Worm (Caenorhabditis elegans) whole organism, young adult: ENCODE results near the gene F54H5.3.
A peak's percentile ranks its signal among the peaks of the same experiment; 100 is the strongest.

Source experiments
- C06A6.2 ChIP-seq: fragments of 200-800 bp; sonication (Bioruptor generic); conservative IDR thresholded peaks from 2 replicates; pipeline ENCODE4 v1.3.6; 2022; ENCODE audit warnings: missing genetic modification characterization, missing compliant biosample characterization
- F10E7.11 ChIP-seq: sonication (generic microtip); optimal IDR thresholded peaks from 2 replicates; lab custom pipeline; 2017; ENCODE audit warnings: mild to moderate bottlenecking, missing genetic modification characterization, moderate library complexity, missing compliant biosample characterization
- F22D6.2 ChIP-seq: sonication (generic microtip); optimal IDR thresholded peaks from 2 replicates; lab custom pipeline; 2016; ENCODE audit warnings: mild to moderate bottlenecking, missing genetic modification characterization, missing compliant biosample characterization
- F23B12.7 ChIP-seq: sonication (generic microtip); optimal IDR thresholded peaks from 2 replicates; lab custom pipeline; 2017; ENCODE audit warnings: missing genetic modification characterization, mild to moderate bottlenecking, missing compliant biosample characterization, antibody characterized with exemption, moderate library complexity; ENCODE audit not compliant: insufficient read depth
- F37B4.10 ChIP-seq: fragments of 200-800 bp; sonication (Bioruptor generic); IDR thresholded peaks from 2 replicates; pipeline ENCODE4 v1.3.6; 2022; ENCODE audit warnings: missing genetic modification characterization, missing compliant biosample characterization
- K11D2.4 ChIP-seq: fragments of 200-800 bp; sonication (Bioruptor generic); IDR thresholded peaks from 2 replicates; pipeline ENCODE4 v1.3.6; 2022; ENCODE audit warnings: missing genetic modification reagents, missing genetic modification characterization, missing compliant biosample characterization
- T26A5.8 ChIP-seq: sonication (generic microtip); optimal IDR thresholded peaks from 2 replicates; lab custom pipeline; 2016; ENCODE audit warnings: missing genetic modification characterization, missing compliant biosample characterization
- Y53F4B.3 ChIP-seq: fragments of 200-800 bp; sonication (Bioruptor generic); IDR thresholded peaks from 2 replicates; pipeline ENCODE4 v1.3.6; 2022; ENCODE audit warnings: missing genetic modification reagents, missing genetic modification characterization, missing compliant biosample characterization
- Y53G8AR.9 ChIP-seq: fragments of 200-800 bp; sonication (Bioruptor generic); conservative IDR thresholded peaks from 2 replicates; pipeline ENCODE4 v1.3.6; 2022; ENCODE audit warnings: missing genetic modification reagents, missing genetic modification characterization, missing compliant biosample characterization
- Y67H2A.10 ChIP-seq: fragments of 200-800 bp; sonication (Bioruptor generic); conservative IDR thresholded peaks from 2 replicates; pipeline ENCODE4 v1.3.6; 2022; ENCODE audit warnings: missing genetic modification reagents, missing genetic modification characterization, missing compliant biosample characterization
- akir-1 ChIP-seq: fragments of 200-800 bp; sonication (Bioruptor generic); optimal IDR thresholded peaks from 2 replicates; lab custom pipeline; 2018; ENCODE audit warnings: mild to moderate bottlenecking, missing genetic modification characterization, moderate library complexity, missing compliant biosample characterization
- aptf-3 ChIP-seq: fragments of 200-800 bp; sonication (Bioruptor generic); IDR thresholded peaks from 2 replicates; pipeline ENCODE4 v1.3.6; 2022; ENCODE audit warnings: missing genetic modification characterization, missing compliant biosample characterization
- atf-7 ChIP-seq: sonication (generic microtip); optimal IDR thresholded peaks from 2 replicates; lab custom pipeline; 2017; ENCODE audit warnings: mild to moderate bottlenecking, missing genetic modification characterization, missing compliant biosample characterization
- attf-5 ChIP-seq: fragments of 200-800 bp; sonication (Bioruptor generic); optimal IDR thresholded peaks from 2 replicates; lab custom pipeline; 2018; ENCODE audit warnings: mild to moderate bottlenecking, missing genetic modification characterization, missing compliant biosample characterization
- attf-6 ChIP-seq: fragments of 200-800 bp; sonication (Bioruptor generic); IDR thresholded peaks from 2 replicates; pipeline ENCODE4 v1.3.6; 2022; ENCODE audit warnings: missing genetic modification reagents, missing genetic modification characterization, missing compliant biosample characterization
- ccch-3 ChIP-seq: fragments of 200-800 bp; sonication (Bioruptor generic); optimal IDR thresholded peaks from 2 replicates; lab custom pipeline; 2018; ENCODE audit warnings: mild to moderate bottlenecking, missing genetic modification characterization, missing compliant biosample characterization
- cebp-1 ChIP-seq, 2 experiments: fragments of 200-800 bp in 1 of 2; sonication (Bioruptor generic) in 1 of 2; sonication (generic microtip) in 1 of 2; IDR thresholded peaks in 1 of 2; optimal IDR thresholded peaks in 1 of 2; 2 replicates each; pipeline versions ENCODE4 v1.3.6 to Lab custom; 2017 to 2022; ENCODE audit warnings: missing compliant biosample characterization in 2 of 2, missing genetic modification characterization in 2 of 2, mild to moderate bottlenecking in 1 of 2, missing genetic modification reagents in 1 of 2, moderate library complexity in 1 of 2
- ceh-40 ChIP-seq: fragments of 200-800 bp; sonication (Bioruptor generic); IDR thresholded peaks from 2 replicates; pipeline ENCODE4 v1.3.6; 2022; ENCODE audit warnings: missing genetic modification characterization, missing compliant biosample characterization
- egl-44 ChIP-seq: fragments of 200-800 bp; sonication (Bioruptor generic); IDR thresholded peaks from 2 replicates; pipeline ENCODE4 v1.3.6; 2022; ENCODE audit warnings: missing genetic modification reagents, missing genetic modification characterization, missing compliant biosample characterization
- ets-4 ChIP-seq: fragments of 200-800 bp; sonication (Bioruptor generic); optimal IDR thresholded peaks from 2 replicates; lab custom pipeline; 2018; ENCODE audit warnings: mild to moderate bottlenecking, missing genetic modification characterization, missing compliant biosample characterization
- fkh-3 ChIP-seq: sonication (generic microtip); optimal IDR thresholded peaks from 2 replicates; lab custom pipeline; 2016; ENCODE audit warnings: mild to moderate bottlenecking, missing genetic modification characterization, missing compliant biosample characterization
- hlh-12 ChIP-seq: sonication (generic microtip); optimal IDR thresholded peaks from 2 replicates; lab custom pipeline; 2016; ENCODE audit warnings: missing genetic modification characterization, missing compliant biosample characterization
- hmg-20 ChIP-seq: fragments of 200-800 bp; sonication (Bioruptor generic); IDR thresholded peaks from 2 replicates; pipeline ENCODE4 v1.3.6; 2022; ENCODE audit warnings: missing genetic modification reagents, missing genetic modification characterization, missing compliant biosample characterization
- hsf-1 ChIP-seq: fragments of 200-800 bp; sonication (Bioruptor generic); IDR thresholded peaks from 2 replicates; pipeline ENCODE4 v1.3.6; 2022; ENCODE audit warnings: missing genetic modification reagents, missing genetic modification characterization, missing compliant biosample characterization
- let-526 ChIP-seq: fragments of 200-800 bp; sonication (Bioruptor generic); IDR thresholded peaks from 2 replicates; pipeline ENCODE4 v1.3.6; 2022; ENCODE audit warnings: missing genetic modification reagents, missing genetic modification characterization, missing compliant biosample characterization
- let-607 ChIP-seq, 2 experiments: fragments of 200-800 bp in 1 of 2; sonication (Bioruptor generic) in 1 of 2; sonication (generic microtip) in 1 of 2; optimal IDR thresholded peaks; 2 replicates each; lab custom pipeline; 2016 to 2018; ENCODE audit warnings: mild to moderate bottlenecking in 2 of 2, missing compliant biosample characterization in 2 of 2, missing genetic modification characterization in 2 of 2, moderate library complexity in 2 of 2, missing genotype in 1 of 2
- lin-26 ChIP-seq: fragments of 200-800 bp; sonication (Bioruptor generic); IDR thresholded peaks from 2 replicates; pipeline ENCODE4 v1.3.6; 2022; ENCODE audit warnings: missing genetic modification reagents, missing genetic modification characterization, missing compliant biosample characterization
- lin-40 ChIP-seq: sonication (generic microtip); optimal IDR thresholded peaks from 2 replicates; lab custom pipeline; 2016; ENCODE audit warnings: missing genetic modification characterization, mild to moderate bottlenecking, missing compliant biosample characterization, missing genotype, missing genetic modification reagents
- lin-54 ChIP-seq: fragments of 200-800 bp; sonication (Bioruptor generic); optimal IDR thresholded peaks from 2 replicates; lab custom pipeline; 2018; ENCODE audit warnings: mild to moderate bottlenecking, missing genetic modification characterization, missing compliant biosample characterization
- lsy-27 ChIP-seq: sonication (generic microtip); optimal IDR thresholded peaks from 2 replicates; lab custom pipeline; 2017; ENCODE audit warnings: missing genetic modification characterization, mild to moderate bottlenecking, missing compliant biosample characterization, antibody characterized with exemption, missing genotype, borderline replicate concordance; ENCODE audit not compliant: insufficient read depth
- madf-10 ChIP-seq: sonication (generic microtip); optimal IDR thresholded peaks from 2 replicates; lab custom pipeline; 2016; ENCODE audit warnings: mild to moderate bottlenecking, missing genetic modification characterization, missing compliant biosample characterization
- madf-3 ChIP-seq: fragments of 200-800 bp; sonication (Bioruptor generic); IDR thresholded peaks from 2 replicates; pipeline ENCODE4 v1.3.6; 2022; ENCODE audit warnings: missing genetic modification reagents, missing genetic modification characterization, missing compliant biosample characterization
- madf-6 ChIP-seq: fragments of 200-800 bp; sonication (Bioruptor generic); IDR thresholded peaks from 2 replicates; pipeline ENCODE4 v1.3.6; 2022; ENCODE audit warnings: missing genetic modification reagents, missing genetic modification characterization, missing compliant biosample characterization
- mes-4 ChIP-seq: sonication (generic microtip); optimal IDR thresholded peaks from 2 replicates; lab custom pipeline; 2016; ENCODE audit warnings: missing genotype, missing genetic modification characterization, missing compliant biosample characterization
- nfya-2 ChIP-seq: fragments of 200-800 bp; sonication (Bioruptor generic); IDR thresholded peaks from 2 replicates; pipeline ENCODE4 v1.3.6; 2022; ENCODE audit warnings: missing genetic modification reagents, missing genetic modification characterization, missing compliant biosample characterization
- repo-1 ChIP-seq: sonication (generic microtip); optimal IDR thresholded peaks from 2 replicates; lab custom pipeline; 2017; ENCODE audit warnings: mild to moderate bottlenecking, missing genetic modification characterization, missing compliant biosample characterization
- somi-1 ChIP-seq: fragments of 200-800 bp; sonication (Bioruptor generic); optimal IDR thresholded peaks from 2 replicates; lab custom pipeline; 2018; ENCODE audit warnings: mild to moderate bottlenecking, missing genetic modification characterization, missing compliant biosample characterization
- unc-130 ChIP-seq: sonication (generic microtip); optimal IDR thresholded peaks from 2 replicates; lab custom pipeline; 2016; ENCODE audit warnings: missing genetic modification reagents, missing genetic modification characterization, missing compliant biosample characterization
- unc-62 ChIP-seq: fragments of 150-350 bp; optimal IDR thresholded peaks from 2 replicates; lab custom pipeline; 2014; ENCODE audit warnings: missing biosample characterization, missing genetic modification reagents, missing genetic modification characterization
- zim-3 ChIP-seq: sonication (generic microtip); optimal IDR thresholded peaks from 2 replicates; lab custom pipeline; 2017; ENCODE audit warnings: mild to moderate bottlenecking, missing genetic modification characterization, moderate library complexity, missing compliant biosample characterization
- ztf-18 ChIP-seq: sonication (generic microtip); optimal IDR thresholded peaks from 2 replicates; lab custom pipeline; 2016; ENCODE audit warnings: missing genotype, mild to moderate bottlenecking, missing genetic modification characterization, missing compliant biosample characterization
- ztf-22 ChIP-seq: fragments of 200-800 bp; sonication (Bioruptor generic); optimal IDR thresholded peaks from 2 replicates; lab custom pipeline; 2018; ENCODE audit warnings: mild to moderate bottlenecking, missing genetic modification characterization, moderate library complexity, missing compliant biosample characterization
- ztf-26 ChIP-seq: sonication (generic microtip); optimal IDR thresholded peaks from 2 replicates; lab custom pipeline; 2017; ENCODE audit warnings: missing genetic modification characterization, missing compliant biosample characterization
- ztf-3 ChIP-seq: fragments of 200-800 bp; sonication (Bioruptor generic); optimal IDR thresholded peaks from 2 replicates; lab custom pipeline; 2018; ENCODE audit warnings: mild to moderate bottlenecking, missing genetic modification characterization, missing compliant biosample characterization
- ztf-6 ChIP-seq: fragments of 200-800 bp; sonication (Bioruptor generic); IDR thresholded peaks from 2 replicates; pipeline ENCODE4 v1.3.6; 2022; ENCODE audit warnings: missing genetic modification reagents, missing genetic modification characterization, missing compliant biosample characterization

The F54H5.3 gene

DNA sequence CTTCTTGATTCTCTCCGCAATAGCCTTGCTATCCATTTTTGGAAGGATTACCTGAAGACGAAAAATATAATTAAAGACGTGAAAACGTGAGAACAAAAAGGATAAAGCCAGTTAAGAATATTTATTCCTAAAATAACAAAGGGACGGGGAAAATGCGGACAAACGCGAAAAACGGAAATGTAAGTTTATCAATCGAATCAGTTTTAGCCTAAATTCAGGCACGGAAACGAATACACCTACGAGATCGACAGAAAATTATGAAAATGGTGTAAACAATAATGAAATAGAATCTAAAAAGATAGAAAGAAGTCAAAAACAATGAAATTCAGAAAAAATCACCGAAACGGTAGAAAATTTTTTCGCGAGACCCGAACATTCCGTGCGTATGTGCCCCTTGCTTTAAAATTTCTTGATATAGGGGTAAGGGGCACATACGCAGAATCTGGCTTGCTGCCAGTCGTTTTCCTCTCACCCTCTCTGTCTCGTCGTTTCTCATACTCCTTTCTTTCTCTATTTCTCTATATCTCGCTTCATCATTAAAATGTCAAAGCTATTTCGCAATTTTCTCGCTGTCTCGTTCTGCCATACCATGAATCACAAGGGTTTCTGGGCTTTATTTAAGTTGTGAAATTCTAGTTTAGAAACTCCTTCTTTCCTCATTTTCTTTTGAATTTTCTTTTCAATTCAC is 33.2 kb upstream of the F54H5.3 start, which contains the start of gene icd-1 (continued):
- TF ChIP-seq ztf-18 (tag; lab: Kevin White, UChicago) (peak; percentile 70), unc-62 (GFP tag; lab: Kevin White, UChicago) (peak; percentile 95), atf-7 (tag; lab: Kevin White, UChicago) (peak; percentile 82), K11D2.4 (GFP tag; lab: Robert Waterston, UW) (peak; percentile 79), F10E7.11 (peak; percentile 16), somi-1 (GFP tag; lab: Kevin White, UChicago) (peak; percentile 90), aptf-3 (no peak), mes-4 (tag; lab: Kevin White, UChicago) (no peak), F23B12.7 (peak; percentile 96), egl-44 (GFP tag; lab: Robert Waterston, UW) (0 out of 2 replicates have a peak, but pooled peaks have one; percentile 33), hsf-1 (peak; percentile 97), lsy-27 (no peak), cebp-1 (GFP tag; IDR thresholded peaks at IDR 0.05; lab: Robert Waterston, UW) (peak; percentile 99), cebp-1 (tag; optimal IDR thresholded peaks at IDR 0.05; lab: Kevin White, UChicago) (peak; percentile 100), ccch-3 (GFP tag; lab: Kevin White, UChicago) (no peak), T26A5.8 (no peak), madf-3 (GFP tag; lab: Robert Waterston, UW) (peak; percentile 89), let-526 (GFP tag; lab: Robert Waterston, UW) (no peak), akir-1 (GFP tag; lab: Kevin White, UChicago) (no peak), lin-26 (GFP tag; lab: Robert Waterston, UW) (peak; percentile 45; the same call in 1 of the 2 replicates), ceh-40 (GFP tag; lab: Robert Waterston, UW) (no peak), fkh-3 (tag; lab: Kevin White, UChicago) (no peak), repo-1 (tag; lab: Kevin White, UChicago) (peak; percentile 87), let-607 (tag; optimal IDR thresholded peaks at IDR 0.05; lab: Kevin White, UChicago) (peak; percentile 53 to 80), hlh-12 (tag; lab: Kevin White, UChicago) (no peak), zim-3 (tag; lab: Kevin White, UChicago) (peak; percentile 44), ztf-26 (tag; lab: Kevin White, UChicago) (peak; percentile 88), F37B4.10 (no peak), lin-40 (tag; lab: Kevin White, UChicago) (peak; percentile 95), F22D6.2 (tag; lab: Kevin White, UChicago) (peak; percentile 48), attf-6 (GFP tag; lab: Robert Waterston, UW) (peak; percentile 61; the same call in 1 of the 2 replicates), ztf-22 (GFP tag; lab: Kevin White, UChicago) (peak; percentile 37), C06A6.2 (peak; percentile 84), madf-6 (GFP tag; lab: Robert Waterston, UW) (peak; percentile 92)

- TF ChIP-seq lin-26 (GFP tag; lab: Robert Waterston, UW) (0 out of 2 replicates have a peak, but pooled peaks have one; percentile 19), aptf-3 (no peak)
Observed at ce11 chrII:6589408-6589807, 32.6 kb upstream of the F54H5.3 start, which contains the start of gene vps-32.1. Gene vps-32.1, plus strand, starts transcription at chrII:6589708.

ce11 chrII:6591000-6591399 is 31.0 kb upstream of the F54H5.3 start:
- TF ChIP-seq Y53F4B.3 (GFP tag; lab: Robert Waterston, UW) (no peak), unc-130 (GFP tag; lab: Kevin White, UChicago) (no peak), madf-10 (tag; lab: Kevin White, UChicago) (no peak), lin-54 (GFP tag; lab: Kevin White, UChicago) (no peak), attf-5 (GFP tag; lab: Kevin White, UChicago) (no peak), hsf-1 (no peak), ztf-18 (tag; lab: Kevin White, UChicago) (no peak), ztf-6 (no peak), hmg-20 (GFP tag; lab: Robert Waterston, UW) (no peak), Y67H2A.10 (GFP tag; lab: Robert Waterston, UW) (no peak), ets-4 (GFP tag; lab: Kevin White, UChicago) (no peak), C06A6.2 (no peak), lin-40 (tag; lab: Kevin White, UChicago) (no peak), hlh-12 (tag; lab: Kevin White, UChicago) (no peak), ztf-3 (GFP tag; lab: Kevin White, UChicago) (no peak), Y53G8AR.9 (GFP tag; lab: Robert Waterston, UW) (no peak), nfya-2 (GFP tag; lab: Robert Waterston, UW) (no peak)
